Fruit fly (Drosophila melanogaster) Kc167 (cell line): Measurements from ENCODE around the gene CG15530.

Experiments
- Myc ChIP-seq: fragments of >200 bp; optimal IDR thresholded peaks from 2 replicates; lab custom pipeline; 2017; ENCODE audit warnings: missing external identifiers
- Sin3A ChIP-seq: fragments of >200 bp; optimal IDR thresholded peaks from 2 replicates; lab custom pipeline; 2018; ENCODE audit warnings: missing external identifiers
- h ChIP-seq: fragments of >200 bp; optimal IDR thresholded peaks from 3 replicates; lab custom pipeline; 2018; ENCODE audit warnings: missing external identifiers
- insv ChIP-seq: fragments of >200 bp; optimal IDR thresholded peaks from 3 replicates; lab custom pipeline; 2018; ENCODE audit warnings: missing external identifiers
- psq ChIP-seq: fragments of >200 bp; optimal IDR thresholded peaks from 2 replicates; lab custom pipeline; 2017; ENCODE audit warnings: missing external identifiers
- ttk ChIP-seq: sonication (Bioruptor generic); optimal IDR thresholded peaks from 2 replicates; lab custom pipeline; 2017; ENCODE audit warnings: missing external identifiers

Gene CG15530

DNA sequence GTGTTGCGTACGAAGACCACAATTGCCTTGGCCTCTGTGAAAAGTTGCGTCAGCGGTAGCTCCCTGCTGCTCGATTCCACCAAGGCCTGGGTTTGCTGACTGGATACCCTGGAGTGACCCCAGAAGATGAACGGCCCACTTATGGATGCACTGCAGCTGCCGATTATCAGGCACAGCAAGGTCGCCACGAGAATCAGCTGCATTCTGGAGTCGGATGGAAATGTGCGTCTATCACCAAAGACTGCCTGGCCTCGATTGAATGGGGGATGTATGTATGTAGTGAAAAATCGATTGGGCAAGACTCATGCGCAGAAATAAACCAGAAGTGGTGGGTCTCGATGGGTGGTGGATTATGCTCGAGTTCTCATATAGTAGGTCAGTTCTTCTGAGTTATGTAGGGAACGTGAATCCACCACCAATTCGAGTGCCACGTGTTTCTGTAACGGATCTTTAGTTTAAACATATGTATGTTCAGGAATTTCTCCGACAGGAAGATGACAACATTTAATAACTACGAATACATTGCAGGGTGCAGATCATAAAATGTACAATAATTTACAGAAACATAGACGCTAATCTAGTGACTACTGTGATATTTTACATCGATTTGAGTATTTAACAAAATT, 11.4 kb upstream of the CG15530 start, which contains the start of gene VhaAC45RP:
VhaAC45RP (minus strand) TSS at position 261 of the 626 bp plus-strand sequence.
- no peak for TF ChIP-seq Sin3A (lab: Kevin White, UChicago)
- no peak for TF ChIP-seq Myc
- no peak for TF ChIP-seq psq (lab: Kevin White, UChicago)
- TF ChIP-seq insv = no peak
- no peak for TF ChIP-seq h (lab: Kevin White, UChicago)
- TF ChIP-seq ttk (lab: Kevin White, UChicago) = no peak

DNA sequence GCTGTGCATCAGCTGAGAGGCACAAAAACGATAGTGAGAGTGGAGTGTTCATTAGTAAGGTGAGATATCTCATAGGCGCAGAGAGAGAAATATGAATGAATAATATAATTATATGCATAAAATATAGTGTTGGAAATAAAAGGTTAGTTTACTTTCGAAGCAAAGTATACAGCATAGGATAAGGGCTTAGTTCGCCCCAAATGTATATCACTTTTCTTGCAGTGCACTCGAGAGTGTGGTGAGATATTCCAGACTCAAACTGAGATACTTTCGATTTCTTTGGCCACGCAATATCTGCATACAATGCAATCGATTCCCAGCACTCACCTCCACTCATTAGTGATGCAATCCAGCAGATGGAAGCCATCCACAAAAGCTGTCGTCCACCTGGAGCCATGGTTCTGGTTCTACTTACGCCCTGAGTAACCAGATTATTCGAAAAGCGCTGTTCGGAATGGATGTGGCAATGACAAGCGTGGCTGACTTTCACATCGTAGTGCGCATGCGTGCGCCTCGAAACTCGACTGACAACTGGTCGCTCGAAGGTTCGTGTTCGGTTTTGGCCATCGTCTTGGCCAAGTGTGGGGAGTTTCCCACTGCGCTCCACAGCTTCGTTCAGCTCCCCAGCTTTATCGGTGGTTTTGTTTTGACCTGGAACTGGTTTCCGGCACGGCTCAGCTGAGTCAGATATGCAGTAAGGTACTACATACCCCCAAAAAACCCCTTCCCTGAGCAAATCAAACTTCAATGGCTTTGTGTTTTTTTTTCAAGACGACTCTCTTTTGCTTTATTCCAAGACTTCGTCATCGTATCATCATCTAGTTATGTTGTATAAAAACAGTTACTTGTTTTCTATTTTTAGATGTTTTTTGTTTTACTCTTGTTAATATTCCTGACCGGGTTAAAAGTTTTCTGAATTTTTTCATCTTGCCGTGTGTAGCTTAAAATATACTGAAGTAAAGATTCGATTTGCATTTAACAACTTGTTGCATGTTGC, 6.7 kb upstream of the CG15530 start, which contains the start of gene Rsod:
Rsod (minus strand) TSS at position 537 of the 997 bp plus-strand sequence.
- TF ChIP-seq Sin3A (lab: Kevin White, UChicago) = no peak
- TF ChIP-seq h (lab: Kevin White, UChicago) = no peak
- no peak for TF ChIP-seq psq (lab: Kevin White, UChicago)
- TF ChIP-seq insv = no peak
- no peak for TF ChIP-seq Myc
- no peak for TF ChIP-seq ttk (lab: Kevin White, UChicago)

DNA sequence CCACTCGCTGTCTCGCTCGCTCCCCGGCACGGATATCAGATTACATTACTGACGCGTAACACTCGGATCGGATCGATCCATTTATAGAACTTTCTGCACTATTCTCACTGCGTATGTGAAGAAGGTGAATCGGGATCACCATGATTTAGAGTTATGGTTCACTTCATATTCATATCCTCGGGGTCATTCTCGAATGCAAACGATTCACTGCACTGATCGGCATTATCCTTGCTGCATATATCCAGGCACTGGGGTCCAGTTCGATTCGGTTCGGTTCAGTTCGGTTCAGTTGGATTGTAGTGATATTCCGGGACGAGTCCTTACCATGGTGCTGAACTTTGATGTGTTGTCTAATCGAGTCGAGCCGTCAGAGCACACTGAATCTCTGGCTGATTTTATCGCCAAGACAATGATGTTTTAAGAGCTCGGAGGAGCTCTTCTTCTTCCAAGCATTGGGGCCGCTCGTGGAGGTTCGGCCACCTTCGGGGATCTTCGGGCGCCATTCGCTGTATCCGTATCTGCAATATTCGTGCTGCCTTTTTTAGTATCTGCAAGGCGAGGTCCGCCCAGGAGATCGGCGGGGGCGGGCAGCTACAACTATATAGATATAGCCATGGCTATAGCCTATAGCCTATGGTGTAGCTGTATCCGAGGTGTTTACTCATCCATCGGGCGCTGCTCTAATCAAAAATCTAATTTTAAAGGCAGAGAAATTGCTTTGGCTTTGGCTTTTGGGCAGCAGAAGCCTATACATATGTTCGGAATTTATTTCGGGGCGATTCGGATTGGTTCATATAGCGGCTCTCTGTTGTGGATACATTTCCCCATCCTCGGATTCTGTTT, 3.3 kb upstream of the CG15530 start, which contains the start of gene Mlc2:
Mlc2 (minus strand) TSS at position 392 of the 843 bp plus-strand sequence.
- TF ChIP-seq h (lab: Kevin White, UChicago) = no peak
- TF ChIP-seq Sin3A (lab: Kevin White, UChicago) = no peak
- no peak for TF ChIP-seq insv
- TF ChIP-seq ttk (lab: Kevin White, UChicago) = no peak
- TF ChIP-seq Myc = no peak
- TF ChIP-seq psq (lab: Kevin White, UChicago) = no peak

dm6 chr3R:30175045-30175589, 2.6 kb upstream of the CG15530 start:
- TF ChIP-seq h (lab: Kevin White, UChicago) (no peak), Myc (no peak), Sin3A (lab: Kevin White, UChicago) (no peak), psq (lab: Kevin White, UChicago) (no peak), insv (no peak), ttk (lab: Kevin White, UChicago) (no peak)

- TF ChIP-seq insv (no peak), psq (lab: Kevin White, UChicago) (no peak), h (lab: Kevin White, UChicago) (no peak), Sin3A (lab: Kevin White, UChicago) (no peak), Myc (no peak), ttk (lab: Kevin White, UChicago) (no peak)
These were observed 1.4 kb upstream of the CG15530 start for dm6 chr3R:30176314-30176713.

- TF ChIP-seq Sin3A (lab: Kevin White, UChicago) (no peak), h (lab: Kevin White, UChicago) (no peak), psq (lab: Kevin White, UChicago) (no peak), ttk (lab: Kevin White, UChicago) (no peak), Myc (no peak), insv (no peak)
These were observed 2.3 kb downstream of the CG15530 start, which contains the start of gene Bet5 for dm6 chr3R:30179934-30180333. Gene Bet5 (plus strand): TSS chr3R:30180232.

- TF ChIP-seq psq (lab: Kevin White, UChicago) (no peak), Sin3A (lab: Kevin White, UChicago) (no peak), Myc (no peak), ttk (lab: Kevin White, UChicago) (no peak), h (lab: Kevin White, UChicago) (no peak), insv (no peak)
These were observed 6.2 kb downstream of the CG15530 start for dm6 chr3R:30183872-30184271.

DNA sequence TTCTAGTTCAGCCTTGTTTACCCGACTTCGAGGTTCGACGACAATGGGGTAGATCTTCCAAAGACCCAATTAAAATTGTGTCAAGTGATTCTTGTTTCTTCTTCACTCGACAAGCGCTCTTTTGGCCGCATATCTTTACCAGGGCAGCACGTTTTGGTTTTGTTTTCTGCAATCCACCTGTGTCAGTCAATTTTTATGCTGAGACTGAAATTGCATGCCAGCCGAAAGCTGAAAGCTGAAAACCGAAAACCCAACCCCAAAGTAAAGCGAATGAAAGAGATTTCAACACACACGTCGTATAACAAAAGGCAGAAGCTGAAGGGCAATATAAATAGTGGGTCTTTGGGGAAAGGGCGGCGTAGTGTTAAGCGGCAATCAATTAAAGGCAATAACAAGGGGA, 11.7 kb downstream of the CG15530 start:
- TF ChIP-seq h (lab: Kevin White, UChicago) = no peak
- TF ChIP-seq Myc = no peak
- TF ChIP-seq psq (lab: Kevin White, UChicago) = no peak
- TF ChIP-seq insv = no peak
- no peak for TF ChIP-seq Sin3A (lab: Kevin White, UChicago)
- no peak for TF ChIP-seq ttk (lab: Kevin White, UChicago)

dm6 chr3R:30189836-30190235, 12.2 kb downstream of the CG15530 start:
- TF ChIP-seq Myc = no peak
- TF ChIP-seq insv = no peak
- no peak for TF ChIP-seq ttk (lab: Kevin White, UChicago)
- no peak for TF ChIP-seq Sin3A (lab: Kevin White, UChicago)
- no peak for TF ChIP-seq h (lab: Kevin White, UChicago)
- TF ChIP-seq psq (lab: Kevin White, UChicago) = no peak

dm6 chr3R:30191047-30191446, 13.4 kb downstream of the CG15530 start, which contains the start of gene CG9747:
Gene CG9747 (minus strand): TSS chr3R:30191252.
- no peak for TF ChIP-seq psq (lab: Kevin White, UChicago)
- TF ChIP-seq ttk (lab: Kevin White, UChicago) = no peak
- no peak for TF ChIP-seq insv
- TF ChIP-seq Sin3A (lab: Kevin White, UChicago) = no peak
- TF ChIP-seq Myc = no peak
- TF ChIP-seq h (lab: Kevin White, UChicago) = no peak
